Worm (Caenorhabditis elegans): ENCODE data around the gene R148.7.
"Not testable (repeated sequence)": the region's sequence is repeated elsewhere in the genome, so short reads cannot be mapped to it uniquely, and the experiment has no call there.

ce11 chrIII:3192464-3192863 is 5.7 kb downstream of the R148.7 start:
- TF ChIP-seq dve-1 (tag; optimal IDR thresholded peaks at IDR 0.05; ENCODE audit: insufficient read depth); nhr-10 (tag; optimal IDR thresholded peaks at IDR 0.05); ces-1 (GFP tag; optimal IDR thresholded peaks at IDR 0.05); nhr-237 (tag; optimal IDR thresholded peaks at IDR 0.05); fkh-10 (GFP tag; optimal IDR thresholded peaks at IDR 0.05); tag-97 (GFP tag; IDR thresholded peaks at IDR 0.05); snpc-4 (tag; optimal IDR thresholded peaks at IDR 0.05); nhr-76 (tag; optimal IDR thresholded peaks at IDR 0.05); dpl-1 (GFP tag; optimal IDR thresholded peaks at IDR 0.05); zfp-3 (GFP tag; conservative IDR thresholded peaks at IDR 0.05): not testable (repeated sequence)
